Fruit fly (Drosophila melanogaster): ENCODE results near the gene Gr93b.
A peak's percentile ranks its signal among the peaks of the same experiment; 100 is the strongest.

Gene Gr93b

DNA sequence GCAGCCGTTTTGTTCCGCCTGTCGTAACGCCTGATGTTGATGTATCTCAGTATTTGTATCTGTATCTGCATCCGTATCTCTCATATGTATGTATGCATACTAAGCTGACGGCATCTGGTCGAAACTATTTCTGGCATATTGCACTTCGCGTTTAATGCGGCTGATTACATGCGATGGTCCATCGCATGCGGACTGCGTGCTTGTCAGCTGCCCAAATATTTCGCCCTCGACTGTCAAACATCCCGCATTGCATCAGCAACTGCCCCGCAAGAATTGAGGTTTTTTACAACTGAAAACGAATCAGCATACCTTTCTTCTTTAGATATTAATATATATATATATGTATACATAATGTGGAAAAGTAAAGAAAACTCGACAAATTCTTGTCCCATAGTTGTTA lies 19.3 kb upstream of the Gr93b start (continued):
- TF ChIP-seq CG9609 (GFP tag; optimal IDR thresholded peaks at IDR 0.05) (no peak), lov (optimal IDR thresholded peaks at IDR 0.05) (no peak), lov (GFP tag; IDR thresholded peaks at IDR 0.05) (no peak), CG14965 (GFP tag; optimal IDR thresholded peaks at IDR 0.05; ENCODE audit: borderline replicate concordance) (no peak), Xbp1 (GFP tag; optimal IDR thresholded peaks at IDR 0.05) (no peak), gsb-n (tag; optimal IDR thresholded peaks at IDR 0.05) (peak; percentile 34), Adf1 (GFP tag; IDR thresholded peaks at IDR 0.05) (no peak), CG8359 (GFP tag; optimal IDR thresholded peaks at IDR 0.05; ENCODE audit: borderline replicate concordance) (no peak), CG2199 (GFP tag; IDR thresholded peaks at IDR 0.05) (peak; percentile 6; the same call in 1 of the 3 replicates), inv (GFP tag; IDR thresholded peaks at IDR 0.05; ENCODE audit: partially characterized antibody) (no peak), vvl (GFP tag; IDR thresholded peaks at IDR 0.05) (peak; percentile 36; the same call in 1 of the 2 replicates)

DNA sequence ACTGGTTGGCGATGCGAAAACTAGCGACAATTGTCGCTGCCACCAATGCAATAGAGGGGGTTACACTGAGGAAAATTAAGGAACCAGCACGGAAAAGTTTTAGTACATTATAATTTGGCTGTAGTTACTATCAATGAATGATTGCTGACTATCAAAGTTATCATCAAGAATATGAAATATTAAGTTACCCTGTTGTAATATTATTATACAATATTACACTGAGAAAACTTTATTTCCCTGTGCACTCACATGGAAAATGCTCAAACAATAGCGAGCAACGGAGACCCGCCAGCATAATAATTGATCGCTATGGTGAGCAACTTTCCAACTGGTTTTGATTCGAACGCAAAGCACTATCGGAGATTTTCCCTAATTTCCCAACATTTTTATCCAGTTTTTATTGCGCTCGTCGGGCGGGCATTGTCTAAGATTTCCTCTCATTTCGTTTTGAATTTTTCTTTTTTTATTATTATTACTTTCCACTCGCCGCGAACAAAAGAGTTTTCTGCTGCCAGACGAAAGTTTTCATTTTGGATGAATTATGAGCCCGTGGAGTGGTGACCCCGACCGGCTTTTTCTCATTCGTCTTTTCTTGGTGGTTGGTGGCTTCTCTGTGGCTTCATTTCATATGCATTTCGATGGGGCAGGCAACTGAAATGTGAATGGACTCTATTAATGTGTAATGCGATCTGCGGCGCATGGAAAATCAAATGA lies 18.7 kb upstream of the Gr93b start:
- peak; percentile 63 for TF ChIP-seq CG6254 (GFP tag; optimal IDR thresholded peaks at IDR 0.05)
- no peak for TF ChIP-seq CG15514 (GFP tag; optimal IDR thresholded peaks at IDR 0.05)
- TF ChIP-seq salm (tag; optimal IDR thresholded peaks at IDR 0.05), result peak; percentile 86
- peak; percentile 85 for TF ChIP-seq az2 (GFP tag; optimal IDR thresholded peaks at IDR 0.05)
- TF ChIP-seq CG11696 (GFP tag; IDR thresholded peaks at IDR 0.05), result 0 out of 2 replicates have a peak, but pooled peaks have one; percentile 19
- peak; percentile 46 for TF ChIP-seq CG1233 (GFP tag; optimal IDR thresholded peaks at IDR 0.05)
- peak; percentile 74; the same call in 1 of the 2 replicates for TF ChIP-seq wor (GFP tag; IDR thresholded peaks at IDR 0.05)
- TF ChIP-seq toy (GFP tag; IDR thresholded peaks at IDR 0.05), result no peak
- no peak for TF ChIP-seq Nf-YA (GFP tag; IDR thresholded peaks at IDR 0.05)
- TF ChIP-seq ase (GFP tag; IDR thresholded peaks at IDR 0.05), result peak; percentile 50; the same call in 1 of the 3 replicates
- TF ChIP-seq Deaf1 (tag; optimal IDR thresholded peaks at IDR 0.05), result peak; percentile 15
- TF ChIP-seq hkb (optimal IDR thresholded peaks at IDR 0.05), result no peak
- peak; percentile 86 for TF ChIP-seq hkb (GFP tag; IDR thresholded peaks at IDR 0.05)
- no peak for TF ChIP-seq Dll (GFP tag; IDR thresholded peaks at IDR 0.05; ENCODE audit: partially characterized antibody)
- TF ChIP-seq ems (GFP tag; optimal IDR thresholded peaks at IDR 0.05), result no peak
- TF ChIP-seq ranshi (GFP tag; IDR thresholded peaks at IDR 0.05), result peak; percentile 58
- no peak for TF ChIP-seq Bteb2 (GFP tag; optimal IDR thresholded peaks at IDR 0.05)
- peak; percentile 41 for TF ChIP-seq her (GFP tag; optimal IDR thresholded peaks at IDR 0.05)
- no peak for TF ChIP-seq Kr (GFP tag; optimal IDR thresholded peaks at IDR 0.05)
- peak; percentile 42 for TF ChIP-seq maf-S (GFP tag; optimal IDR thresholded peaks at IDR 0.05)
- no peak for TF ChIP-seq eyg (GFP tag; optimal IDR thresholded peaks at IDR 0.05)
- no peak for TF ChIP-seq CG9932 (GFP tag; IDR thresholded peaks at IDR 0.05)
- peak; percentile 48 for TF ChIP-seq ac (GFP tag; optimal IDR thresholded peaks at IDR 0.05)
- peak; percentile 62 for TF ChIP-seq CrebB (tag; optimal IDR thresholded peaks at IDR 0.05)
- TF ChIP-seq nerfin-1 (tag; optimal IDR thresholded peaks at IDR 0.05), result peak; percentile 79
- no peak for TF ChIP-seq exex (tag; optimal IDR thresholded peaks at IDR 0.05)
- peak; percentile 55 for TF ChIP-seq bcd (GFP tag; optimal IDR thresholded peaks at IDR 0.05)
- no peak for TF ChIP-seq ftz-f1 (GFP tag; optimal IDR thresholded peaks at IDR 0.05)
- no peak for TF ChIP-seq CG7786 (GFP tag; optimal IDR thresholded peaks at IDR 0.05)
- TF ChIP-seq Dfd (GFP tag; optimal IDR thresholded peaks at IDR 0.05), result no peak
- TF ChIP-seq CG2199 (GFP tag; IDR thresholded peaks at IDR 0.05), result peak; percentile 47; the same call in 2 of the 3 replicates
- no peak for TF ChIP-seq Dp (GFP tag; optimal IDR thresholded peaks at IDR 0.05)
- no peak for TF ChIP-seq CG15479 (GFP tag; optimal IDR thresholded peaks at IDR 0.05)
- no peak for TF ChIP-seq ato (GFP tag; IDR thresholded peaks at IDR 0.05; ENCODE audit: partially characterized antibody)
- peak; percentile 21 for TF ChIP-seq en (GFP tag; optimal IDR thresholded peaks at IDR 0.05)
- TF ChIP-seq Mad (GFP tag; optimal IDR thresholded peaks at IDR 0.05), result peak; percentile 31
- no peak for TF ChIP-seq Dad (GFP tag; optimal IDR thresholded peaks at IDR 0.05)
- no peak for TF ChIP-seq CG13894 (tag; optimal IDR thresholded peaks at IDR 0.05)
- TF ChIP-seq ind (GFP tag; optimal IDR thresholded peaks at IDR 0.05), result peak; percentile 39
